Worm (Caenorhabditis elegans) whole organism, midembryonic: Measurements from ENCODE around the gene srxa-10.

Experiments used
- T22C8.4 ChIP-seq: fragments of 200-800 bp; sonication (Bioruptor generic); IDR thresholded peaks from 2 replicates; pipeline ENCODE4 v1.3.6; 2022; ENCODE audit warnings: missing genetic modification characterization, missing compliant biosample characterization
- cog-1 ChIP-seq: sonication (generic microtip); optimal IDR thresholded peaks from 2 replicates; lab custom pipeline; 2016; ENCODE audit warnings: missing genetic modification characterization, missing compliant biosample characterization
- flt-1 ChIP-seq: fragments of 200-800 bp; sonication (Bioruptor generic); IDR thresholded peaks from 2 replicates; pipeline ENCODE4 v1.3.6; 2022; ENCODE audit warnings: missing genetic modification characterization, missing compliant biosample characterization
- klf-2 ChIP-seq: fragments of 200-800 bp; sonication (Bioruptor generic); conservative IDR thresholded peaks from 2 replicates; pipeline ENCODE4 v1.3.6; 2022; ENCODE audit warnings: missing genetic modification reagents, missing genetic modification characterization, missing compliant biosample characterization
- med-1 ChIP-seq: sonication (generic microtip); optimal IDR thresholded peaks from 2 replicates; lab custom pipeline; 2017; ENCODE audit warnings: missing genetic modification characterization, mild to moderate bottlenecking, missing compliant biosample characterization, antibody characterized with exemption, missing genetic modification reagents; ENCODE audit not compliant: insufficient read depth
- ref-1 ChIP-seq: fragments of 200-800 bp; sonication (Bioruptor generic); conservative IDR thresholded peaks from 2 replicates; pipeline ENCODE4 v1.3.6; 2022; ENCODE audit warnings: missing genetic modification reagents, missing genetic modification characterization, missing compliant biosample characterization
- tab-1 ChIP-seq: fragments of 200-800 bp; sonication (Bioruptor generic); IDR thresholded peaks from 2 replicates; pipeline ENCODE4 v1.3.6; 2022; ENCODE audit warnings: missing genetic modification characterization, missing compliant biosample characterization
- ztf-23 ChIP-seq: fragments of 200-800 bp; sonication (Bioruptor generic); IDR thresholded peaks from 2 replicates; pipeline ENCODE4 v1.3.6; 2022; ENCODE audit warnings: missing genetic modification reagents, missing genetic modification characterization, missing compliant biosample characterization
- ztf-29 ChIP-seq: fragments of 200-800 bp; sonication (Bioruptor generic); IDR thresholded peaks from 2 replicates; pipeline ENCODE4 v1.3.6; 2022; ENCODE audit warnings: missing genetic modification reagents, missing genetic modification characterization, missing compliant biosample characterization

DNA sequence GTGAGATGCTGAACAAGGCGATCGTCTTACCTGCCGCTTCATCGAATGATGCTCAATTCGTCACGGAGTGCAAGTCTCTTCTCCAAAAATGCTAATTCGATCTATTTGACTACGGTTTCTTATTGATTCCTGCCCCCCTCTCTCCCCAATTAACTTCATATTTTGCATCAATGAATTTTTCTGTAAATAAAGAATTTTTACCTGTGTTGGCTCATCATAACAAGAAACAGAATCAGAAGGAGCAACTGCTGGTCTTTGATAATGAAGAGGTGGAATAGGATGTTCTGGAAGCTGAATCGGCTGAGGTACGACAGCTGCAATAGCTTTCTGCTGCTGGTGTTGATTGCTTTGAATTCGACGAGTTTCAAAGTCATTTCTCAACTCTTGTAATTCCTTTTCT lies 36.2 kb downstream of the srxa-10 start:
- TF ChIP-seq T22C8.4 (GFP tag; lab: Robert Waterston, UW) (no peak), cog-1 (tag; lab: Kevin White, UChicago) (no peak), flt-1 (GFP tag; lab: Robert Waterston, UW) (no peak), ref-1 (no peak), ztf-29 (GFP tag; lab: Robert Waterston, UW) (no peak), tab-1 (GFP tag; lab: Robert Waterston, UW) (no peak), med-1 (no peak), ztf-23 (no peak), klf-2 (GFP tag; lab: Robert Waterston, UW) (no peak)
